Fruit fly (Drosophila melanogaster) whole organism, embryonic: ENCODE measurements around the gene MESK4.

Experiments
- Adf1 ChIP-seq: fragments of 200-800 bp; sonication (Bioruptor generic); IDR thresholded peaks from 2 replicates; pipeline ENCODE4 v1.3.6; 2022; ENCODE audit warnings: missing biosample characterization, missing genetic modification characterization
- Bdp1 ChIP-seq: fragments of 200-800 bp; sonication (Bioruptor generic); optimal IDR thresholded peaks from 3 replicates; lab custom pipeline; 2016; ENCODE audit warnings: missing biosample characterization, missing genetic modification characterization
- CG11085 ChIP-seq: fragments of 200-800 bp; sonication (Bioruptor generic); IDR thresholded peaks from 2 replicates; pipeline ENCODE4 v1.3.6; 2022; ENCODE audit warnings: missing biosample characterization, missing genetic modification characterization
- CG11398 ChIP-seq: fragments of 200-800 bp; sonication (Bioruptor generic); optimal IDR thresholded peaks from 2 replicates; lab custom pipeline; 2016; ENCODE audit warnings: missing biosample characterization, missing genetic modification characterization
- CG12155 ChIP-seq: fragments of 200-800 bp; sonication (Bioruptor generic); optimal IDR thresholded peaks from 3 replicates; lab custom pipeline; 2016; ENCODE audit warnings: missing biosample characterization, missing genetic modification characterization
- CG12769 ChIP-seq: fragments of 200-800 bp; sonication (Bioruptor generic); optimal IDR thresholded peaks from 2 replicates; lab custom pipeline; 2019; ENCODE audit warnings: missing biosample characterization, mild to moderate bottlenecking, missing genetic modification characterization, moderate library complexity
- CG13296 ChIP-seq: fragments of 200-800 bp; sonication (Bioruptor generic); optimal IDR thresholded peaks from 3 replicates; lab custom pipeline; 2018; ENCODE audit warnings: missing biosample characterization, mild to moderate bottlenecking, missing genetic modification characterization
- CG16863 ChIP-seq: fragments of 200-800 bp; sonication (Bioruptor generic); optimal IDR thresholded peaks from 3 replicates; lab custom pipeline; 2016; ENCODE audit warnings: missing biosample characterization, missing genetic modification characterization
- CG17802 ChIP-seq: fragments of 200-800 bp; sonication (Bioruptor generic); optimal IDR thresholded peaks from 2 replicates; lab custom pipeline; 2018; ENCODE audit warnings: missing biosample characterization, mild to moderate bottlenecking, missing genetic modification characterization, moderate library complexity
- CG17912 ChIP-seq: fragments of 200-800 bp; sonication (Bioruptor generic); optimal IDR thresholded peaks from 2 replicates; lab custom pipeline; 2018; ENCODE audit warnings: missing biosample characterization, mild to moderate bottlenecking, missing genetic modification characterization
- CG1792 ChIP-seq: fragments of 200-800 bp; sonication (Bioruptor generic); optimal IDR thresholded peaks from 2 replicates; lab custom pipeline; 2016; ENCODE audit warnings: missing biosample characterization, missing genetic modification characterization
- CG18476 ChIP-seq: fragments of 200-800 bp; sonication (Bioruptor generic); optimal IDR thresholded peaks from 2 replicates; lab custom pipeline; 2016; ENCODE audit warnings: missing biosample characterization, mild to moderate bottlenecking, missing genetic modification characterization
- CG18764 ChIP-seq: fragments of 200-800 bp; sonication (Bioruptor generic); optimal IDR thresholded peaks from 3 replicates; lab custom pipeline; 2016; ENCODE audit warnings: missing biosample characterization, missing genetic modification characterization
- CG2129 ChIP-seq: fragments of 200-800 bp; sonication (Bioruptor generic); IDR thresholded peaks from 2 replicates; pipeline ENCODE4 v1.3.6; 2022; ENCODE audit warnings: missing biosample characterization, missing genetic modification characterization; ENCODE audit not compliant: partially characterized antibody
- CG31365 ChIP-seq: fragments of 200-800 bp; sonication (Bioruptor generic); optimal IDR thresholded peaks from 2 replicates; lab custom pipeline; 2018; ENCODE audit warnings: missing biosample characterization, mild to moderate bottlenecking, missing genetic modification characterization
- CG32532 ChIP-seq: fragments of 200-800 bp; sonication (Bioruptor generic); IDR thresholded peaks from 2 replicates; pipeline ENCODE4 v1.3.6; 2022; ENCODE audit warnings: missing biosample characterization, missing genetic modification characterization
- CG32767 ChIP-seq: fragments of 200-800 bp; sonication (Bioruptor generic); IDR thresholded peaks from 2 replicates; pipeline ENCODE4 v1.3.6; 2022; ENCODE audit warnings: missing biosample characterization, missing genetic modification characterization
- CG32772 ChIP-seq: fragments of 200-800 bp; sonication (Bioruptor generic); IDR thresholded peaks from 2 replicates; pipeline ENCODE4 v1.3.6; 2022; ENCODE audit warnings: missing biosample characterization, missing genetic modification characterization
- CG4282 ChIP-seq: fragments of 200-800 bp; sonication (Bioruptor generic); optimal IDR thresholded peaks from 2 replicates; lab custom pipeline; 2016; ENCODE audit warnings: missing biosample characterization, missing genetic modification characterization
- CG4360 ChIP-seq: fragments of 200-800 bp; sonication (Bioruptor generic); IDR thresholded peaks from 2 replicates; pipeline ENCODE4 v1.3.6; 2022; ENCODE audit warnings: missing biosample characterization, missing genetic modification characterization
- CG8388 ChIP-seq: fragments of 200-800 bp; sonication (Bioruptor generic); optimal IDR thresholded peaks from 2 replicates; lab custom pipeline; 2019; ENCODE audit warnings: missing biosample characterization, mild to moderate bottlenecking, missing genetic modification characterization, moderate library complexity
- CG9797 ChIP-seq: fragments of 200-800 bp; sonication (Bioruptor generic); optimal IDR thresholded peaks from 3 replicates; lab custom pipeline; 2018; ENCODE audit warnings: missing biosample characterization, mild to moderate bottlenecking, missing genetic modification characterization
- CG9817 ChIP-seq: fragments of 200-800 bp; sonication (Bioruptor generic); optimal IDR thresholded peaks from 2 replicates; lab custom pipeline; 2018; ENCODE audit warnings: missing biosample characterization, mild to moderate bottlenecking, missing genetic modification characterization, moderate library complexity
- Camta ChIP-seq: fragments of 200-800 bp; sonication (Bioruptor generic); optimal IDR thresholded peaks from 2 replicates; lab custom pipeline; 2016; ENCODE audit warnings: missing biosample characterization, missing genetic modification characterization
- Chrac-16 ChIP-seq: fragments of 200-800 bp; sonication (Bioruptor generic); optimal IDR thresholded peaks from 3 replicates; lab custom pipeline; 2016; ENCODE audit warnings: missing biosample characterization, missing genetic modification characterization
- D19A ChIP-seq: fragments of 200-800 bp; optimal IDR thresholded peaks from 3 replicates; lab custom pipeline; 2019; ENCODE audit warnings: missing biosample characterization, mild to moderate bottlenecking, missing genetic modification characterization, moderate library complexity
- Dp ChIP-seq: fragments of 200-800 bp; sonication (Bioruptor generic); optimal IDR thresholded peaks from 2 replicates; lab custom pipeline; 2018; ENCODE audit warnings: missing biosample characterization, mild to moderate bottlenecking, missing genetic modification characterization, moderate library complexity
- Ets65A ChIP-seq: fragments of 200-800 bp; sonication (Bioruptor generic); peaks from one replicate; lab custom pipeline; 2016; ENCODE audit warnings: missing biosample characterization, missing genetic modification characterization
- HmgZ ChIP-seq: fragments of 200-800 bp; sonication (Bioruptor generic); optimal IDR thresholded peaks from 2 replicates; lab custom pipeline; 2018; ENCODE audit warnings: missing biosample characterization, mild to moderate bottlenecking, missing genetic modification characterization
- Med ChIP-seq: fragments of 200-800 bp; sonication (Bioruptor generic); peaks from one replicate; lab custom pipeline; 2016; ENCODE audit warnings: missing biosample characterization, missing genetic modification characterization, mild to moderate bottlenecking, inconsistent platforms, moderate library complexity
- PHDP ChIP-seq: fragments of 200-800 bp; sonication (Bioruptor generic); optimal IDR thresholded peaks from 3 replicates; lab custom pipeline; 2018; ENCODE audit warnings: missing biosample characterization, mild to moderate bottlenecking, missing genetic modification characterization, moderate library complexity
- Sry-δ ChIP-seq: fragments of 200-800 bp; sonication (Bioruptor generic); optimal IDR thresholded peaks from 2 replicates; lab custom pipeline; 2016; ENCODE audit warnings: missing biosample characterization, missing genetic modification characterization
- Ssrp ChIP-seq: fragments of 200-800 bp; sonication (Bioruptor generic); optimal IDR thresholded peaks from 2 replicates; lab custom pipeline; 2018; ENCODE audit warnings: missing biosample characterization, mild to moderate bottlenecking, missing genetic modification characterization, moderate library complexity
- Taf1 ChIP-seq: fragments of 200-800 bp; sonication (Bioruptor generic); IDR thresholded peaks from 2 replicates; pipeline ENCODE4 v1.3.6; 2022; ENCODE audit warnings: missing biosample characterization, missing genetic modification characterization
- ase ChIP-seq: fragments of 200-800 bp; sonication (Bioruptor generic); IDR thresholded peaks from 3 replicates; pipeline ENCODE4 v1.3.6; 2022; ENCODE audit warnings: missing biosample characterization, missing genetic modification characterization
- bowl ChIP-seq: fragments of 200-800 bp; sonication (Bioruptor generic); IDR thresholded peaks from 2 replicates; pipeline ENCODE4 v1.3.6; 2022; ENCODE audit warnings: missing biosample characterization, missing genetic modification characterization
- crp ChIP-seq, 2 experiments: fragments of 200-800 bp; sonication (Bioruptor generic); optimal IDR thresholded peaks; 2 replicates in 1 of 2; 3 replicates in 1 of 2; lab custom pipeline; 2017; ENCODE audit warnings: missing biosample characterization in 2 of 2, missing genetic modification characterization in 2 of 2, mild to moderate bottlenecking in 1 of 2, moderate library complexity in 1 of 2
- fd3F ChIP-seq: fragments of 200-800 bp; sonication (Bioruptor generic); optimal IDR thresholded peaks from 2 replicates; lab custom pipeline; 2018; ENCODE audit warnings: missing biosample characterization, mild to moderate bottlenecking, missing genetic modification characterization, moderate library complexity
- grn ChIP-seq: fragments of 200-800 bp; sonication (Bioruptor generic); optimal IDR thresholded peaks from 3 replicates; lab custom pipeline; 2017; ENCODE audit warnings: missing biosample characterization, missing genetic modification characterization
- gro ChIP-seq: fragments of 200-800 bp; sonication (Bioruptor generic); optimal IDR thresholded peaks from 2 replicates; lab custom pipeline; 2016; ENCODE audit warnings: missing biosample characterization, missing genetic modification characterization
- gsb-n ChIP-seq: fragments of 200-800 bp; sonication (Bioruptor generic); optimal IDR thresholded peaks from 3 replicates; lab custom pipeline; 2018; ENCODE audit warnings: missing biosample characterization, mild to moderate bottlenecking, missing genetic modification characterization
- nau ChIP-seq: fragments of 200-800 bp; sonication (Bioruptor generic); optimal IDR thresholded peaks from 3 replicates; lab custom pipeline; 2017; ENCODE audit warnings: missing biosample characterization, mild to moderate bottlenecking, missing genetic modification characterization, missing genetic modification reagents
- pb ChIP-seq: fragments of 200-800 bp; sonication (Bioruptor generic); optimal IDR thresholded peaks from 3 replicates; lab custom pipeline; 2016; ENCODE audit warnings: missing biosample characterization, missing genetic modification characterization
- pzg ChIP-seq: fragments of 200-800 bp; sonication (Bioruptor generic); optimal IDR thresholded peaks from 3 replicates; lab custom pipeline; 2018; ENCODE audit warnings: missing biosample characterization, mild to moderate bottlenecking, missing genetic modification characterization, moderate library complexity
- so ChIP-seq: fragments of 200-800 bp; sonication (Bioruptor generic); IDR thresholded peaks from 3 replicates; pipeline ENCODE4 v1.3.6; 2022; ENCODE audit warnings: missing biosample characterization, missing genetic modification characterization
- sqz ChIP-seq: fragments of 200-800 bp; sonication (Bioruptor generic); optimal IDR thresholded peaks from 3 replicates; lab custom pipeline; 2018; ENCODE audit warnings: missing biosample characterization, mild to moderate bottlenecking, missing genetic modification characterization
- tx ChIP-seq: fragments of 200-800 bp; sonication (Bioruptor generic); optimal IDR thresholded peaks from 2 replicates; lab custom pipeline; 2016; ENCODE audit warnings: missing biosample characterization, missing genetic modification characterization
- unc-4 ChIP-seq: fragments of 200-800 bp; sonication (Bioruptor generic); IDR thresholded peaks from 2 replicates; pipeline ENCODE4 v1.3.6; 2022; ENCODE audit warnings: missing biosample characterization, missing genetic modification characterization; ENCODE audit not compliant: partially characterized antibody
- zfh2 ChIP-seq: fragments of 200-800 bp; sonication (Bioruptor generic); optimal IDR thresholded peaks from 2 replicates; lab custom pipeline; 2016; ENCODE audit warnings: missing biosample characterization, missing genetic modification characterization

MESK4 gene

dm6 chr3R:16986181-16987074 is 2.2 kb upstream of the MESK4 start (continued):
- TF ChIP-seq CG16863 (GFP tag; lab: Kevin White, UChicago) = peak; percentile 89
- no peak for TF ChIP-seq unc-4 (GFP tag; lab: Robert Waterston, UW)
- peak; percentile 89; the same call in 2 of the 3 replicates for TF ChIP-seq ase (GFP tag; lab: Robert Waterston, UW)
- TF ChIP-seq zfh2 (GFP tag; lab: Kevin White, UChicago) = peak; percentile 98
- peak; percentile 96 for TF ChIP-seq CG9817 (tag; lab: Kevin White, UChicago)
- TF ChIP-seq PHDP (tag; lab: Kevin White, UChicago) = peak; percentile 91
- TF ChIP-seq Sry-δ (GFP tag; lab: Kevin White, UChicago) = peak; percentile 56
- TF ChIP-seq CG13296 = peak; percentile 95
- TF ChIP-seq Med = peak; percentile 100
- peak; percentile 43 for TF ChIP-seq sqz (GFP tag; lab: Kevin White, UChicago)
- peak; percentile 76 for TF ChIP-seq grn (GFP tag; lab: Kevin White, UChicago)
- TF ChIP-seq crp (GFP tag; optimal IDR thresholded peaks at IDR 0.05; lab: Kevin White, UChicago) = peak in 1 of 2 experiments; percentile 62
- peak; percentile 93 for TF ChIP-seq bowl (GFP tag; lab: Robert Waterston, UW)
- TF ChIP-seq CG18764 = peak; percentile 66
- peak; percentile 84 for TF ChIP-seq Bdp1
- TF ChIP-seq gsb-n (tag; lab: Kevin White, UChicago) = peak; percentile 27
- TF ChIP-seq CG2129 (GFP tag; lab: Robert Waterston, UW) = no peak
- peak; percentile 96 for TF ChIP-seq gro (GFP tag; lab: Kevin White, UChicago)
- peak; percentile 63 for TF ChIP-seq CG8388 (GFP tag; lab: Kevin White, UChicago)
- peak; percentile 99 for TF ChIP-seq Ets65A (GFP tag; lab: Kevin White, UChicago)
- peak; percentile 93 for TF ChIP-seq CG32767
- peak; percentile 90 for TF ChIP-seq pb
- TF ChIP-seq CG32532 (GFP tag; lab: Robert Waterston, UW) = peak; percentile 98
- peak; percentile 95 for TF ChIP-seq fd3F
- peak; percentile 98 for TF ChIP-seq HmgZ (tag; lab: Kevin White, UChicago)
- peak; percentile 91 for TF ChIP-seq tx (GFP tag; lab: Kevin White, UChicago)
- peak; percentile 60 for TF ChIP-seq D19A (tag; lab: Kevin White, UChicago)
- peak; percentile 86 for TF ChIP-seq Camta (GFP tag; lab: Kevin White, UChicago)
- TF ChIP-seq nau (GFP tag; lab: Kevin White, UChicago) = peak; percentile 77
- peak; percentile 94 for TF ChIP-seq CG1792 (GFP tag; lab: Kevin White, UChicago)
- peak; percentile 96 for TF ChIP-seq Taf1
- TF ChIP-seq CG4360 = peak; percentile 63
- peak; percentile 77 for TF ChIP-seq Ssrp (tag; lab: Kevin White, UChicago)
- peak; percentile 90 for TF ChIP-seq Adf1 (GFP tag; lab: Robert Waterston, UW)
- TF ChIP-seq CG32772 = peak; percentile 94
- peak; percentile 15 for TF ChIP-seq Dp
- TF ChIP-seq CG17802 (tag; lab: Kevin White, UChicago) = peak; percentile 54
- TF ChIP-seq CG11085 (GFP tag; lab: Robert Waterston, UW) = peak; percentile 95
- peak; percentile 99 for TF ChIP-seq CG12769 (tag; lab: Kevin White, UChicago)
- TF ChIP-seq Chrac-16 (GFP tag; lab: Kevin White, UChicago) = peak; percentile 93
- TF ChIP-seq CG4282 (GFP tag; lab: Kevin White, UChicago) = peak; percentile 90
- peak; percentile 94 for TF ChIP-seq so
- TF ChIP-seq CG12155 (GFP tag; lab: Kevin White, UChicago) = peak; percentile 94
- peak; percentile 91 for TF ChIP-seq CG11398
- TF ChIP-seq CG31365 (tag; lab: Kevin White, UChicago) = peak; percentile 76
- TF ChIP-seq CG9797 (GFP tag; lab: Kevin White, UChicago) = peak; percentile 12
- peak; percentile 85 for TF ChIP-seq CG17912
- peak; percentile 82 for TF ChIP-seq CG18476 (GFP tag; lab: Kevin White, UChicago)
- TF ChIP-seq pzg (GFP tag; lab: Kevin White, UChicago) = peak; percentile 36
